Fruit fly (Drosophila melanogaster) whole organism, embryonic: ENCODE measurements around the gene shd.

Experiments
- ATbp ChIP-seq: fragments of 200-800 bp; sonication (Bioruptor generic); optimal IDR thresholded peaks from 2 replicates; lab custom pipeline; 2017; ENCODE audit warnings: missing biosample characterization, mild to moderate bottlenecking, missing genetic modification characterization, missing genetic modification reagents
- Awh ChIP-seq: fragments of 200-800 bp; sonication (Bioruptor generic); IDR thresholded peaks from 2 replicates; pipeline ENCODE4, ENCODE4 v1.3.6; 2022; ENCODE audit warnings: missing biosample characterization, missing genetic modification characterization
- BEAF-32 ChIP-seq: fragments of 200-800 bp; sonication (Bioruptor generic); optimal IDR thresholded peaks from 3 replicates; lab custom pipeline; 2017; ENCODE audit warnings: missing biosample characterization, missing genetic modification characterization, mild to moderate bottlenecking, moderate library complexity, missing genetic modification reagents
- CG11504 ChIP-seq: fragments of 200-800 bp; sonication (Bioruptor generic); optimal IDR thresholded peaks from 3 replicates; lab custom pipeline; 2019; ENCODE audit warnings: missing biosample characterization, mild to moderate bottlenecking, missing genetic modification characterization, moderate library complexity
- CG12391 ChIP-seq: fragments of 200-800 bp; sonication (Bioruptor generic); optimal IDR thresholded peaks from 3 replicates; lab custom pipeline; 2018; ENCODE audit warnings: missing biosample characterization, mild to moderate bottlenecking, missing genetic modification characterization, moderate library complexity
- CG13894 ChIP-seq: fragments of 200-800 bp; sonication (Bioruptor generic); optimal IDR thresholded peaks from 3 replicates; lab custom pipeline; 2018; ENCODE audit warnings: missing biosample characterization, mild to moderate bottlenecking, missing genetic modification characterization, moderate library complexity
- CG17829 ChIP-seq: fragments of 200-800 bp; optimal IDR thresholded peaks from 2 replicates; lab custom pipeline; 2019; ENCODE audit warnings: missing biosample characterization, mild to moderate bottlenecking, missing genetic modification characterization, moderate library complexity
- CG1832 ChIP-seq: fragments of 200-800 bp; sonication (Bioruptor generic); optimal IDR thresholded peaks from 2 replicates; lab custom pipeline; 2017; ENCODE audit warnings: missing biosample characterization, mild to moderate bottlenecking, missing genetic modification characterization, inconsistent platforms
- CG2712 ChIP-seq: fragments of 200-800 bp; optimal IDR thresholded peaks from 3 replicates; lab custom pipeline; 2019; ENCODE audit warnings: missing biosample characterization, mild to moderate bottlenecking, missing genetic modification characterization, moderate library complexity
- CG5245 ChIP-seq: fragments of 200-800 bp; sonication (Bioruptor generic); optimal IDR thresholded peaks from 3 replicates; lab custom pipeline; 2016; ENCODE audit warnings: missing biosample characterization, missing genetic modification characterization
- CG6689 ChIP-seq: fragments of 200-800 bp; sonication (Bioruptor generic); IDR thresholded peaks from 2 replicates; pipeline ENCODE4 v1.3.6; 2022; ENCODE audit warnings: missing biosample characterization, missing genetic modification characterization
- CHES-1-like ChIP-seq: fragments of 200-800 bp; sonication (Bioruptor generic); optimal IDR thresholded peaks from 2 replicates; lab custom pipeline; 2016; ENCODE audit warnings: missing biosample characterization, missing genetic modification characterization
- Ets65A ChIP-seq: fragments of 200-800 bp; sonication (Bioruptor generic); peaks from one replicate; lab custom pipeline; 2016; ENCODE audit warnings: missing biosample characterization, missing genetic modification characterization
- HLH3B ChIP-seq: fragments of 200-800 bp; sonication (Bioruptor generic); IDR thresholded peaks from 2 replicates; pipeline ENCODE4 v1.3.6; 2022; ENCODE audit warnings: missing biosample characterization, missing genetic modification characterization
- Hr51 ChIP-seq, 2 experiments: fragments of 200-800 bp; sonication (Bioruptor generic); optimal IDR thresholded peaks; 2 replicates in 1 of 2; 3 replicates in 1 of 2; lab custom pipeline; 2016 to 2018; ENCODE audit warnings: missing biosample characterization in 2 of 2, missing genetic modification characterization in 2 of 2, mild to moderate bottlenecking in 1 of 2, moderate library complexity in 1 of 2
- Hsf ChIP-seq: fragments of 200-800 bp; sonication (Bioruptor generic); optimal IDR thresholded peaks from 3 replicates; lab custom pipeline; 2016; ENCODE audit warnings: missing biosample characterization, missing genetic modification characterization
- Mad ChIP-seq: fragments of 200-800 bp; sonication (Bioruptor generic); optimal IDR thresholded peaks from 2 replicates; lab custom pipeline; 2016; ENCODE audit warnings: missing biosample characterization, missing genetic modification characterization
- Med ChIP-seq: fragments of 200-800 bp; sonication (Bioruptor generic); peaks from one replicate; lab custom pipeline; 2016; ENCODE audit warnings: missing biosample characterization, missing genetic modification characterization, mild to moderate bottlenecking, inconsistent platforms, moderate library complexity
- NK7.1 ChIP-seq: fragments of 200-800 bp; sonication (Bioruptor generic); optimal IDR thresholded peaks from 3 replicates; lab custom pipeline; 2016; ENCODE audit warnings: missing biosample characterization, missing genetic modification characterization
- Oli ChIP-seq: fragments of 200-800 bp; sonication (Bioruptor generic); optimal IDR thresholded peaks from 2 replicates; lab custom pipeline; 2018; ENCODE audit warnings: missing biosample characterization, mild to moderate bottlenecking, missing genetic modification characterization, moderate library complexity
- Sry-δ ChIP-seq: fragments of 200-800 bp; sonication (Bioruptor generic); optimal IDR thresholded peaks from 2 replicates; lab custom pipeline; 2016; ENCODE audit warnings: missing biosample characterization, missing genetic modification characterization
- Stat92E ChIP-seq, 3 experiments: fragments of >200 bp in 2 of 3; fragments of 200-800 bp in 1 of 3; sonication (Bioruptor generic) in 1 of 3; optimal IDR thresholded peaks; 2 replicates each; lab custom pipeline; 2017 to 2019; ENCODE audit warnings: missing biosample characterization in 3 of 3, missing genetic modification characterization in 3 of 3, mild to moderate bottlenecking in 1 of 3, moderate library complexity in 1 of 3
- abd-A ChIP-seq: fragments of 200-800 bp; sonication (Bioruptor generic); optimal IDR thresholded peaks from 3 replicates; lab custom pipeline; 2019; ENCODE audit warnings: missing biosample characterization, mild to moderate bottlenecking, missing genetic modification characterization, moderate library complexity
- cad ChIP-seq: fragments of >200 bp; optimal IDR thresholded peaks from 2 replicates; lab custom pipeline; 2017; ENCODE audit warnings: missing biosample characterization, missing genetic modification characterization
- chm ChIP-seq: fragments of 200-800 bp; sonication (Bioruptor generic); IDR thresholded peaks from 2 replicates; pipeline ENCODE4 v1.3.6; 2022; ENCODE audit warnings: missing biosample characterization, missing genetic modification characterization
- corto ChIP-seq: fragments of 200-800 bp; sonication (Bioruptor generic); optimal IDR thresholded peaks from 2 replicates; lab custom pipeline; 2016; ENCODE audit warnings: missing biosample characterization, mild to moderate bottlenecking, missing genetic modification characterization, moderate library complexity
- eve ChIP-seq, 2 experiments: fragments of >200 bp; optimal IDR thresholded peaks; 2 replicates each; lab custom pipeline; 2017; ENCODE audit warnings: missing biosample characterization in 2 of 2, missing genetic modification characterization in 2 of 2
- gsb-n ChIP-seq: fragments of 200-800 bp; sonication (Bioruptor generic); optimal IDR thresholded peaks from 3 replicates; lab custom pipeline; 2018; ENCODE audit warnings: missing biosample characterization, mild to moderate bottlenecking, missing genetic modification characterization
- kni ChIP-seq: fragments of 200-800 bp; sonication (Bioruptor generic); optimal IDR thresholded peaks from 3 replicates; lab custom pipeline; 2017; ENCODE audit warnings: mild to moderate bottlenecking, missing biosample characterization, missing genetic modification reagents, missing genetic modification characterization
- maf-S ChIP-seq: fragments of 200-800 bp; sonication (Bioruptor generic); optimal IDR thresholded peaks from 2 replicates; lab custom pipeline; 2016; ENCODE audit warnings: missing biosample characterization, missing genetic modification characterization
- mam ChIP-seq: fragments of 200-800 bp; sonication (Bioruptor generic); optimal IDR thresholded peaks from 3 replicates; lab custom pipeline; 2016; ENCODE audit warnings: missing biosample characterization, missing genetic modification characterization
- nerfin-1 ChIP-seq: fragments of 200-800 bp; sonication (Bioruptor generic); optimal IDR thresholded peaks from 3 replicates; lab custom pipeline; 2019; ENCODE audit warnings: missing biosample characterization, mild to moderate bottlenecking, missing genetic modification characterization, moderate library complexity
- nmo ChIP-seq: fragments of 200-800 bp; sonication (Bioruptor generic); optimal IDR thresholded peaks from 2 replicates; lab custom pipeline; 2018; ENCODE audit warnings: missing biosample characterization, mild to moderate bottlenecking, missing genetic modification characterization, moderate library complexity
- pan ChIP-seq, 4 experiments: fragments of >200 bp in 3 of 4; fragments of 200-800 bp in 1 of 4; sonication (Bioruptor generic) in 1 of 4; optimal IDR thresholded peaks in 3 of 4; IDR thresholded peaks in 1 of 4; 2 replicates each; pipeline versions ENCODE4 v1.3.6 to Lab custom; 2017 to 2022; ENCODE audit warnings: missing biosample characterization in 2 of 4, missing genetic modification characterization in 2 of 4, mixed read lengths in 1 of 4
- pfk ChIP-seq: fragments of 200-800 bp; sonication (Bioruptor generic); optimal IDR thresholded peaks from 2 replicates; lab custom pipeline; 2018; ENCODE audit warnings: missing biosample characterization, mild to moderate bottlenecking, missing genetic modification characterization, moderate library complexity
- pros ChIP-seq: fragments of 200-800 bp; sonication (Bioruptor generic); optimal IDR thresholded peaks from 3 replicates; lab custom pipeline; 2019; ENCODE audit warnings: missing biosample characterization, mild to moderate bottlenecking, missing genetic modification characterization, moderate library complexity
- ro ChIP-seq: fragments of 200-800 bp; sonication (Bioruptor generic); IDR thresholded peaks from 2 replicates; pipeline ENCODE4 v1.3.6; 2022; ENCODE audit warnings: missing biosample characterization, missing genetic modification characterization
- sc ChIP-seq, 3 experiments: fragments of >200 bp in 2 of 3; fragments of 200-800 bp in 1 of 3; sonication (Bioruptor generic) in 1 of 3; optimal IDR thresholded peaks; 2 replicates in 2 of 3; 3 replicates in 1 of 3; lab custom pipeline; 2017; ENCODE audit warnings: mild to moderate bottlenecking in 1 of 3, missing biosample characterization in 1 of 3, missing genetic modification characterization in 1 of 3, missing genetic modification reagents in 1 of 3
- sens ChIP-seq: fragments of 200-800 bp; sonication (Bioruptor generic); peaks from one replicate; lab custom pipeline; 2016; ENCODE audit warnings: missing biosample characterization, missing genetic modification characterization
- seq ChIP-seq: fragments of 200-800 bp; sonication (Bioruptor generic); IDR thresholded peaks from 2 replicates; pipeline ENCODE4 v1.3.6; 2022; ENCODE audit warnings: missing biosample characterization, missing genetic modification characterization
- slbo ChIP-seq: fragments of 200-800 bp; sonication (Bioruptor generic); IDR thresholded peaks from 2 replicates; pipeline ENCODE4 v1.3.6; 2022; ENCODE audit warnings: missing biosample characterization, missing genetic modification characterization
- sqz ChIP-seq: fragments of 200-800 bp; sonication (Bioruptor generic); optimal IDR thresholded peaks from 3 replicates; lab custom pipeline; 2018; ENCODE audit warnings: missing biosample characterization, mild to moderate bottlenecking, missing genetic modification characterization
- toy ChIP-seq: fragments of 200-800 bp; sonication (Bioruptor generic); IDR thresholded peaks from 2 replicates; pipeline ENCODE4 v1.3.6; 2022; ENCODE audit warnings: missing biosample characterization, missing genetic modification characterization
- unpg ChIP-seq: fragments of 200-800 bp; sonication (Bioruptor generic); optimal IDR thresholded peaks from 3 replicates; lab custom pipeline; 2018; ENCODE audit warnings: missing biosample characterization, mild to moderate bottlenecking, missing genetic modification characterization, moderate library complexity
- vvl ChIP-seq: fragments of 200-800 bp; sonication (Bioruptor generic); IDR thresholded peaks from 2 replicates; pipeline ENCODE4 v1.3.6; 2022; ENCODE audit warnings: missing biosample characterization, missing genetic modification characterization

shd gene

DNA sequence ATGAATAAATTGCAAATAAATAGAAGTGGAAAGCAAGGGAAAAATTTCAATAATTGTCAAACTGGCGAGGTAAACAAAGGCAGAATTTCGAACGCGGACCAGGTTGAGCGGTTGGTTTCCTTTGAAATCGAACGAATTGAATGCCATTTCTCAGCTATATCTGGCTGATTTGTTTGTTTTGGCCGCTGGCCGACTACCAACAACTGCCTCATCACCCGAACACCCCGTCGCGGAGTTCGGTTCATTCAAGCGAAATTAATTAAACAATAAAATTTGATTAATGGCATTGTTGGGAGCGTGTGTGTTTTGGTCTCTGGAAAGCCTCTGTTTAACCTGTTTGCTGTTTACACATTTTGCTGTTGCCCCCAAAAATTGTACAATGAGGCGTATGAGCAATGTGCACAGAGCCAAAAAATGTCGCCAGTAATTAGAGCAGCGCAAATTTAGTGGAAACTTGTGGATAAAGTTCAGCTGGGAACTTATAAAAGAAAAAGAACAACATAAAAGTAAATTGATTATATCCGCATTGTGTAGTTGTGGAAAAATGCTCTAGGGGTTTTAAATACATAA, 43.3 kb downstream of the shd start (continued):
- TF ChIP-seq Mad (no peak), CG12391 (tag; lab: Kevin White, UChicago) (no peak), CG5245 (no peak), Awh (GFP tag; lab: Robert Waterston, UW) (peak; percentile 85), CG17829 (no peak), Sry-δ (GFP tag; lab: Kevin White, UChicago) (no peak), CG1832 (GFP tag; lab: Kevin White, UChicago) (no peak), pan (optimal IDR thresholded peaks at IDR 0.05; lab: Kevin White, UChicago) (no peak), pan (GFP tag; optimal IDR thresholded peaks at IDR 0.05 in 1 of 2, IDR thresholded peaks at IDR 0.05 in 1 of 2) (peak in 1 of 2 experiments; percentile 11), vvl (GFP tag; lab: Robert Waterston, UW) (0 out of 2 replicates have a peak, but pooled peaks have one; percentile 14), slbo (GFP tag; lab: Robert Waterston, UW) (no peak), CG2712 (tag; lab: Kevin White, UChicago) (no peak), corto (GFP tag; lab: Kevin White, UChicago) (no peak), CG13894 (tag; lab: Kevin White, UChicago) (peak; percentile 51), maf-S (GFP tag; lab: Kevin White, UChicago) (no peak), CG11504 (tag; lab: Kevin White, UChicago) (no peak), sens (GFP tag; lab: Kevin White, UChicago) (peak; percentile 47), cad (GFP tag; lab: Kevin White, UChicago) (no peak)

- TF ChIP-seq CG12391 (tag; lab: Kevin White, UChicago) (peak; percentile 14), nerfin-1 (tag; lab: Kevin White, UChicago) (peak; percentile 80), Hr51 (GFP tag; optimal IDR thresholded peaks at IDR 0.05; lab: Kevin White, UChicago) (peak in 1 of 2 experiments; percentile 1), CG6689 (GFP tag; lab: Robert Waterston, UW) (no peak), Ets65A (GFP tag; lab: Kevin White, UChicago) (peak; percentile 36), seq (GFP tag; lab: Robert Waterston, UW) (peak; percentile 24; the same call in 1 of the 2 replicates), kni (GFP tag; lab: Kevin White, UChicago) (peak; percentile 7), CHES-1-like (GFP tag; lab: Kevin White, UChicago) (no peak), toy (GFP tag; lab: Robert Waterston, UW) (no peak), ro (GFP tag; lab: Robert Waterston, UW) (no peak), pros (GFP tag; lab: Kevin White, UChicago) (peak; percentile 82), Stat92E (GFP tag; optimal IDR thresholded peaks at IDR 0.05; lab: Kevin White, UChicago) (no peak), HLH3B (GFP tag; lab: Robert Waterston, UW) (no peak), gsb-n (tag; lab: Kevin White, UChicago) (peak; percentile 19), chm (GFP tag; lab: Robert Waterston, UW) (peak; percentile 38; the same call in 1 of the 2 replicates), unpg (GFP tag; lab: Kevin White, UChicago) (peak; percentile 9), abd-A (tag; lab: Kevin White, UChicago) (peak; percentile 66), mam (GFP tag; lab: Kevin White, UChicago) (no peak), NK7.1 (GFP tag; lab: Kevin White, UChicago) (no peak), Med (GFP tag; lab: Kevin White, UChicago) (peak; percentile 70), sc (optimal IDR thresholded peaks at IDR 0.05; lab: Kevin White, UChicago) (no peak), sc (GFP tag; optimal IDR thresholded peaks at IDR 0.05; lab: Kevin White, UChicago) (peak; percentile 3), sens (GFP tag; lab: Kevin White, UChicago) (peak; percentile 64), eve (GFP tag; optimal IDR thresholded peaks at IDR 0.05; lab: Kevin White, UChicago) (peak in 1 of 2 experiments; percentile 53), Oli (tag; lab: Kevin White, UChicago) (peak; percentile 13), sqz (peak; percentile 61), pfk (GFP tag; lab: Kevin White, UChicago) (no peak), BEAF-32 (GFP tag; lab: Kevin White, UChicago) (no peak), Hsf (GFP tag; lab: Kevin White, UChicago) (no peak), nmo (peak; percentile 5), ATbp (GFP tag; lab: Kevin White, UChicago) (peak; percentile 10)
Observed at dm6 chr3L:14659954-14660907, 46.0 kb downstream of the shd start.
